Fruit fly (Drosophila melanogaster) whole organism, embryonic: ENCODE measurements around the gene CG9706.
A peak's percentile ranks its signal among the peaks of the same experiment; 100 is the strongest.

ENCODE experiments used
- Awh ChIP-seq: fragments of 200-800 bp; sonication (Bioruptor generic); IDR thresholded peaks from 2 replicates; pipeline ENCODE4, ENCODE4 v1.3.6; 2022; ENCODE audit warnings: missing biosample characterization, missing genetic modification characterization
- BEAF-32 ChIP-seq: fragments of 200-800 bp; sonication (Bioruptor generic); optimal IDR thresholded peaks from 3 replicates; lab custom pipeline; 2017; ENCODE audit warnings: missing biosample characterization, missing genetic modification characterization, mild to moderate bottlenecking, moderate library complexity, missing genetic modification reagents
- CG11723 ChIP-seq: fragments of 200-800 bp; sonication (Bioruptor generic); optimal IDR thresholded peaks from 2 replicates; lab custom pipeline; 2017; ENCODE audit warnings: missing biosample characterization, mild to moderate bottlenecking, missing genetic modification characterization
- CG1233 ChIP-seq: fragments of 200-800 bp; sonication (Bioruptor generic); optimal IDR thresholded peaks from 4 replicates; lab custom pipeline; 2018; ENCODE audit warnings: missing biosample characterization, mild to moderate bottlenecking, missing genetic modification characterization
- CG13424 ChIP-seq: fragments of 200-800 bp; sonication (Bioruptor generic); optimal IDR thresholded peaks from 2 replicates; lab custom pipeline; 2019; ENCODE audit warnings: missing biosample characterization, mild to moderate bottlenecking, missing genetic modification characterization, moderate library complexity
- CG1603 ChIP-seq: fragments of 200-800 bp; sonication (Bioruptor generic); optimal IDR thresholded peaks from 2 replicates; lab custom pipeline; 2019; ENCODE audit warnings: missing biosample characterization, mild to moderate bottlenecking, missing genetic modification characterization, moderate library complexity
- CG17186 ChIP-seq: fragments of 200-800 bp; sonication (Bioruptor generic); optimal IDR thresholded peaks from 3 replicates; lab custom pipeline; 2017; ENCODE audit warnings: missing biosample characterization, missing genetic modification reagents, missing genetic modification characterization
- CG17359 ChIP-seq: fragments of 200-800 bp; sonication (Bioruptor generic); optimal IDR thresholded peaks from 3 replicates; lab custom pipeline; 2018; ENCODE audit warnings: missing biosample characterization, mild to moderate bottlenecking, missing genetic modification characterization, moderate library complexity
- CG18262 ChIP-seq: fragments of 200-800 bp; optimal IDR thresholded peaks from 3 replicates; lab custom pipeline; 2019; ENCODE audit warnings: missing biosample characterization, mild to moderate bottlenecking, missing genetic modification characterization, moderate library complexity
- CG4282 ChIP-seq: fragments of 200-800 bp; sonication (Bioruptor generic); optimal IDR thresholded peaks from 2 replicates; lab custom pipeline; 2016; ENCODE audit warnings: missing biosample characterization, missing genetic modification characterization
- CG4707 ChIP-seq: fragments of 200-800 bp; sonication (Bioruptor generic); optimal IDR thresholded peaks from 2 replicates; lab custom pipeline; 2018; ENCODE audit warnings: missing biosample characterization, mild to moderate bottlenecking, missing genetic modification characterization, moderate library complexity
- CG6765 ChIP-seq: fragments of 200-800 bp; sonication (Bioruptor generic); optimal IDR thresholded peaks from 3 replicates; lab custom pipeline; 2017; ENCODE audit warnings: missing biosample characterization, mild to moderate bottlenecking, missing genetic modification characterization
- CG6813 ChIP-seq: fragments of 200-800 bp; sonication (Bioruptor generic); optimal IDR thresholded peaks from 2 replicates; lab custom pipeline; 2017; ENCODE audit warnings: missing biosample characterization, missing genetic modification characterization, mild to moderate bottlenecking, moderate library complexity, missing genetic modification reagents
- CG7271 ChIP-seq: fragments of 200-800 bp; sonication (Bioruptor generic); optimal IDR thresholded peaks from 2 replicates; lab custom pipeline; 2018; ENCODE audit warnings: missing biosample characterization, mild to moderate bottlenecking, missing genetic modification characterization, moderate library complexity
- CG7839 ChIP-seq: fragments of 200-800 bp; sonication (Bioruptor generic); optimal IDR thresholded peaks from 3 replicates; lab custom pipeline; 2018; ENCODE audit warnings: missing biosample characterization, mild to moderate bottlenecking, missing genetic modification characterization, moderate library complexity
- CG7987 ChIP-seq: fragments of 200-800 bp; sonication (Bioruptor generic); optimal IDR thresholded peaks from 2 replicates; lab custom pipeline; 2018; ENCODE audit warnings: missing biosample characterization, mild to moderate bottlenecking, missing genetic modification characterization, moderate library complexity
- CG8359 ChIP-seq: fragments of 200-800 bp; sonication (Bioruptor generic); optimal IDR thresholded peaks from 2 replicates; lab custom pipeline; 2017; ENCODE audit warnings: missing biosample characterization, mild to moderate bottlenecking, missing genetic modification characterization, borderline replicate concordance
- CG8388 ChIP-seq: fragments of 200-800 bp; sonication (Bioruptor generic); optimal IDR thresholded peaks from 2 replicates; lab custom pipeline; 2019; ENCODE audit warnings: missing biosample characterization, mild to moderate bottlenecking, missing genetic modification characterization, moderate library complexity
- CG9932 ChIP-seq: fragments of 200-800 bp; sonication (Bioruptor generic); IDR thresholded peaks from 2 replicates; pipeline ENCODE4 v1.3.6; 2022; ENCODE audit warnings: missing biosample characterization, missing genetic modification characterization
- D19A ChIP-seq: fragments of 200-800 bp; optimal IDR thresholded peaks from 3 replicates; lab custom pipeline; 2019; ENCODE audit warnings: missing biosample characterization, mild to moderate bottlenecking, missing genetic modification characterization, moderate library complexity
- Dbx ChIP-seq: fragments of 200-800 bp; sonication (Bioruptor generic); IDR thresholded peaks from 3 replicates; pipeline ENCODE4 v1.3.6; 2022; ENCODE audit warnings: missing biosample characterization, missing genetic modification characterization
- Ets97D ChIP-seq: fragments of 200-800 bp; sonication (Bioruptor generic); optimal IDR thresholded peaks from 3 replicates; lab custom pipeline; 2016; ENCODE audit warnings: missing biosample characterization, missing genetic modification characterization
- H2.0 ChIP-seq: fragments of 200-800 bp; sonication (Bioruptor generic); IDR thresholded peaks from 2 replicates; pipeline ENCODE4 v1.3.6; 2022; ENCODE audit warnings: missing biosample characterization, missing genetic modification characterization
- Hr78 ChIP-seq, 2 experiments: fragments of 200-800 bp in 1 of 2; fragments of >200 bp in 1 of 2; sonication (Bioruptor generic) in 1 of 2; optimal IDR thresholded peaks; 2 replicates each; lab custom pipeline; 2017 to 2019; ENCODE audit warnings: missing biosample characterization in 2 of 2, missing genetic modification characterization in 2 of 2, mild to moderate bottlenecking in 1 of 2, moderate library complexity in 1 of 2
- Lim3 ChIP-seq: fragments of 200-800 bp; sonication (Bioruptor generic); IDR thresholded peaks from 2 replicates; pipeline ENCODE4 v1.3.6; 2022; ENCODE audit warnings: missing biosample characterization, missing genetic modification characterization
- Pdp1 ChIP-seq, 2 experiments: fragments of 200-800 bp; sonication (Bioruptor generic); optimal IDR thresholded peaks; 3 replicates each; lab custom pipeline; 2016; ENCODE audit warnings: missing biosample characterization in 2 of 2, missing genetic modification characterization in 2 of 2, mild to moderate bottlenecking in 1 of 2, moderate library complexity in 1 of 2
- Rfx ChIP-seq: fragments of 200-800 bp; sonication (Bioruptor generic); IDR thresholded peaks from 2 replicates; pipeline ENCODE4 v1.3.6; 2022; ENCODE audit warnings: missing biosample characterization, missing genetic modification characterization
- Sox102F ChIP-seq: fragments of 200-800 bp; sonication (Bioruptor generic); optimal IDR thresholded peaks from 2 replicates; lab custom pipeline; 2018; ENCODE audit warnings: missing biosample characterization, mild to moderate bottlenecking, missing genetic modification characterization, moderate library complexity
- ara ChIP-seq: fragments of 200-800 bp; sonication (Bioruptor generic); IDR thresholded peaks from 2 replicates; pipeline ENCODE4 v1.3.6; 2022; ENCODE audit warnings: missing biosample characterization, missing genetic modification characterization
- ash1 ChIP-seq: fragments of 200-800 bp; sonication (Bioruptor generic); optimal IDR thresholded peaks from 2 replicates; lab custom pipeline; 2018; ENCODE audit warnings: missing biosample characterization, mild to moderate bottlenecking, missing genetic modification characterization
- ato ChIP-seq: fragments of 200-800 bp; sonication (Bioruptor generic); IDR thresholded peaks from 2 replicates; pipeline ENCODE4 v1.3.6; 2022; ENCODE audit warnings: missing biosample characterization, missing genetic modification characterization; ENCODE audit not compliant: partially characterized antibody
- az2 ChIP-seq: fragments of 200-800 bp; sonication (Bioruptor generic); optimal IDR thresholded peaks from 3 replicates; lab custom pipeline; 2016; ENCODE audit warnings: missing biosample characterization, missing genetic modification characterization
- bab2 ChIP-seq: fragments of 200-800 bp; sonication (Bioruptor generic); optimal IDR thresholded peaks from 2 replicates; lab custom pipeline; 2016; ENCODE audit warnings: missing biosample characterization, missing genetic modification characterization
- dm ChIP-seq: fragments of 200-800 bp; sonication (Bioruptor generic); optimal IDR thresholded peaks from 3 replicates; lab custom pipeline; 2016; ENCODE audit warnings: missing biosample characterization, missing genetic modification characterization
- dmrt11E ChIP-seq: fragments of 200-800 bp; sonication (Bioruptor generic); optimal IDR thresholded peaks from 3 replicates; lab custom pipeline; 2018; ENCODE audit warnings: missing biosample characterization, mild to moderate bottlenecking, missing genetic modification characterization, moderate library complexity
- dysf ChIP-seq: fragments of 200-800 bp; sonication (Bioruptor generic); IDR thresholded peaks from 3 replicates; pipeline ENCODE4 v1.3.6; 2022; ENCODE audit warnings: missing biosample characterization, missing genetic modification characterization
- exex ChIP-seq: fragments of 200-800 bp; sonication (Bioruptor generic); optimal IDR thresholded peaks from 4 replicates; lab custom pipeline; 2018; ENCODE audit warnings: missing biosample characterization, mild to moderate bottlenecking, missing genetic modification characterization, moderate library complexity
- ftz-f1 ChIP-seq: fragments of 200-800 bp; sonication (Bioruptor generic); optimal IDR thresholded peaks from 2 replicates; lab custom pipeline; 2016; ENCODE audit warnings: missing biosample characterization, missing genetic modification characterization
- gsb ChIP-seq: fragments of 200-800 bp; sonication (Bioruptor generic); IDR thresholded peaks from 2 replicates; pipeline ENCODE4 v1.3.6; 2022; ENCODE audit warnings: missing biosample characterization, missing genetic modification characterization
- hkb ChIP-seq, 2 experiments: fragments of 200-800 bp in 1 of 2; fragments of >200 bp in 1 of 2; sonication (Bioruptor generic) in 1 of 2; IDR thresholded peaks in 1 of 2; optimal IDR thresholded peaks in 1 of 2; 2 replicates each; pipeline versions ENCODE4 v1.3.6 to Lab custom; 2017 to 2022; ENCODE audit warnings: missing biosample characterization in 1 of 2, missing genetic modification characterization in 1 of 2
- lov ChIP-seq, 2 experiments: fragments of 200-800 bp in 1 of 2; fragments of >200 bp in 1 of 2; sonication (Bioruptor generic) in 1 of 2; IDR thresholded peaks in 1 of 2; optimal IDR thresholded peaks in 1 of 2; 2 replicates in 1 of 2; 3 replicates in 1 of 2; pipeline versions ENCODE4 v1.3.6 to Lab custom; 2017 to 2022; ENCODE audit warnings: missing biosample characterization in 1 of 2, missing genetic modification characterization in 1 of 2
- nerfin-1 ChIP-seq: fragments of 200-800 bp; sonication (Bioruptor generic); optimal IDR thresholded peaks from 3 replicates; lab custom pipeline; 2019; ENCODE audit warnings: missing biosample characterization, mild to moderate bottlenecking, missing genetic modification characterization, moderate library complexity
- otp ChIP-seq: fragments of 200-800 bp; sonication (Bioruptor generic); IDR thresholded peaks from 3 replicates; pipeline ENCODE4, ENCODE4 v1.3.6; 2022; ENCODE audit warnings: missing biosample characterization, missing genetic modification characterization
- ranshi ChIP-seq: fragments of 200-800 bp; sonication (Bioruptor generic); IDR thresholded peaks from 2 replicates; pipeline ENCODE4 v1.3.6; 2022; ENCODE audit warnings: missing biosample characterization, missing genetic modification characterization
- row ChIP-seq: fragments of 200-800 bp; sonication (Bioruptor generic); IDR thresholded peaks from 3 replicates; pipeline ENCODE4 v1.3.6; 2022; ENCODE audit warnings: missing biosample characterization, missing genetic modification characterization
- unc-4 ChIP-seq: fragments of 200-800 bp; sonication (Bioruptor generic); IDR thresholded peaks from 2 replicates; pipeline ENCODE4 v1.3.6; 2022; ENCODE audit warnings: missing biosample characterization, missing genetic modification characterization; ENCODE audit not compliant: partially characterized antibody
- wdn ChIP-seq: fragments of 200-800 bp; sonication (Bioruptor generic); IDR thresholded peaks from 2 replicates; pipeline ENCODE4 v1.3.6; 2022; ENCODE audit warnings: missing biosample characterization, missing genetic modification characterization

Gene CG9706

DNA sequence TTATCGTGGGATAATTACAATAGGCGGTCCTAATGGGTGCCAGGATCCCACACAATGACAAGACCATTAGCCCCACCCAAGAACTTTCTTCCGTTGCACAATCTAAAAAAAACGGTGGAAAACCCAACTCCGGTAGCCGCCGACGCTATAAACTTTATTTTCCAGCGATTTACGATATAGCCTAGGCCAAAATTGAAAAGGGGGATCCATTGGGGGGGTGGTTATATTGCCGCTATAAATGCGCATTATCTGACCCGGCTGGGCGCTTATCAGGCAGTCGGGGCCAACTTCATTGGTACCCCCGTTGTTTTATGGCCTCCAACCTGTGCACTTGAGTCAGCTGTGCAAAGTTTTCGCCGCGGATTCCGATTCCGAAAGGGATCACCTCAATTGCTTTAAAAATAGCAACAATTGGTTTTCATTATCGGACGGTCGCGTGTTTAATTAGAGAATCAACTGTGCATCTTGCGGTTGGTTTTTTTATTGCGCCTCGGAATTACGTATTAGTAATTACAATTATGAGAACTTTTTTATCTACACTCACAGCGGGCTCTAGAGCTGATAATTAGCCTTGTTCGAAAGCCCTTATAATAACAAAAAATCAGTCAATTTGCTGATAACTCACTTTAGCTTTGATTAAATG is 21.0 kb downstream of the CG9706 start (continued):
- TF ChIP-seq lov (optimal IDR thresholded peaks at IDR 0.05; lab: Kevin White, UChicago) (no peak), lov (GFP tag; IDR thresholded peaks at IDR 0.05; lab: Robert Waterston, UW) (peak; percentile 69; the same call in 1 of the 3 replicates), CG4282 (GFP tag; lab: Kevin White, UChicago) (no peak), CG6765 (GFP tag; lab: Kevin White, UChicago) (peak; percentile 55), az2 (GFP tag; lab: Kevin White, UChicago) (no peak), ato (GFP tag; lab: Robert Waterston, UW) (no peak), CG7839 (peak; percentile 55), exex (tag; lab: Kevin White, UChicago) (peak; percentile 87), Hr78 (GFP tag; optimal IDR thresholded peaks at IDR 0.05; lab: Kevin White, UChicago) (peak in 1 of 2 experiments; percentile 87), dm (GFP tag; lab: Kevin White, UChicago) (no peak), ash1 (GFP tag; lab: Kevin White, UChicago) (no peak), CG4707 (GFP tag; lab: Kevin White, UChicago) (no peak), D19A (peak; percentile 16), wdn (GFP tag; lab: Robert Waterston, UW) (no peak), H2.0 (GFP tag; lab: Robert Waterston, UW) (no peak), CG17359 (peak; percentile 41), CG7987 (GFP tag; lab: Kevin White, UChicago) (peak; percentile 68), row (GFP tag; lab: Robert Waterston, UW) (no peak), otp (no peak), Pdp1 (GFP tag; optimal IDR thresholded peaks at IDR 0.05; lab: Kevin White, UChicago) (peak in 1 of 2 experiments; percentile 54), Awh (GFP tag; lab: Robert Waterston, UW) (peak; percentile 46; the same call in 1 of the 2 replicates), CG8359 (GFP tag; lab: Kevin White, UChicago) (peak; percentile 41), dysf (GFP tag; lab: Robert Waterston, UW) (0 out of 3 replicates have a peak, but pooled peaks have one; percentile 24), CG6813 (GFP tag; lab: Kevin White, UChicago) (peak; percentile 45), Lim3 (no peak), CG8388 (GFP tag; lab: Kevin White, UChicago) (peak; percentile 32), CG1603 (tag; lab: Kevin White, UChicago) (peak; percentile 40), hkb (optimal IDR thresholded peaks at IDR 0.05; lab: Kevin White, UChicago) (no peak), hkb (GFP tag; IDR thresholded peaks at IDR 0.05; lab: Robert Waterston, UW) (0 out of 2 replicates have a peak, but pooled peaks have one; percentile 14), ara (GFP tag; lab: Robert Waterston, UW) (0 out of 2 replicates have a peak, but pooled peaks have one; percentile 15), ranshi (GFP tag; lab: Robert Waterston, UW) (peak; percentile 21; the same call in 1 of the 2 replicates), dmrt11E (no peak), ftz-f1 (GFP tag; lab: Kevin White, UChicago) (peak; percentile 7), CG1233 (GFP tag; lab: Kevin White, UChicago) (peak; percentile 53), CG11723 (GFP tag; lab: Kevin White, UChicago) (no peak), CG18262 (tag; lab: Kevin White, UChicago) (peak; percentile 38), CG17186 (GFP tag; lab: Kevin White, UChicago) (peak; percentile 6), Dbx (GFP tag; lab: Robert Waterston, UW) (peak; percentile 47; the same call in 1 of the 3 replicates), unc-4 (GFP tag; lab: Robert Waterston, UW) (no peak), BEAF-32 (GFP tag; lab: Kevin White, UChicago) (no peak), Sox102F (GFP tag; lab: Kevin White, UChicago) (no peak), CG7271 (tag; lab: Kevin White, UChicago) (no peak), CG9932 (no peak), Ets97D (GFP tag; lab: Kevin White, UChicago) (no peak), bab2 (GFP tag; lab: Kevin White, UChicago) (no peak), Rfx (GFP tag; lab: Robert Waterston, UW) (peak; percentile 51; the same call in 1 of the 2 replicates), CG13424 (no peak), nerfin-1 (tag; lab: Kevin White, UChicago) (peak; percentile 29), gsb (GFP tag; lab: Robert Waterston, UW) (peak; percentile 38; the same call in 1 of the 2 replicates)
